Worm (Caenorhabditis elegans) whole organism, dauer: ENCODE results near the gene Y39A1A.17.

ENCODE experiments used
- unc-62 ChIP-seq: sonication (generic microtip); optimal IDR thresholded peaks from 2 replicates; lab custom pipeline; 2017; ENCODE audit warnings: missing biosample characterization, missing genetic modification reagents, missing genetic modification characterization

The Y39A1A.17 gene

DNA sequence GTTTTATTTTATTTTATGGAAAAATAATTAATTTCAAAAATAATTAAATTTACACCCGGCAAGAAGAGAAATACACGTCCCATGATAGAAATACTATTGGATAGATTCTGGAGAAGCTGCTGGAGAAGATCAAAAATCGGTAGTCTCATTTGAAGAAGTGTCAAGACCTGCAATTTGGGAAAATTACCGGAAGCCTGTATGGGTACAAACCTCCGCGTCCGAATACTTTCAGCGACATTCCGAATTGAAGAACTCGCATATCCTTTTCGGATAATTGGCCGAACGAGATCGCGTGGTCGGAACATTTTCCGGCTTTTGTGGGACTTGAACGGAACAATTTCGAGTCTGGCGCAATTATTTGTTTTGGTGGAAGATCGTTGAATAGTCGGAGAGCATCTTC, 17.6 kb upstream of the Y39A1A.17 start:
- no peak for TF ChIP-seq unc-62 (GFP tag; lab: Kevin White, UChicago)

ce11 chrIII:10707461-10707860, 16.5 kb upstream of the Y39A1A.17 start, which contains the start of gene mrpl-12:
Gene mrpl-12, plus strand, starts transcription at chrIII:10707761.
- TF ChIP-seq unc-62 (GFP tag; lab: Kevin White, UChicago), result no peak

DNA sequence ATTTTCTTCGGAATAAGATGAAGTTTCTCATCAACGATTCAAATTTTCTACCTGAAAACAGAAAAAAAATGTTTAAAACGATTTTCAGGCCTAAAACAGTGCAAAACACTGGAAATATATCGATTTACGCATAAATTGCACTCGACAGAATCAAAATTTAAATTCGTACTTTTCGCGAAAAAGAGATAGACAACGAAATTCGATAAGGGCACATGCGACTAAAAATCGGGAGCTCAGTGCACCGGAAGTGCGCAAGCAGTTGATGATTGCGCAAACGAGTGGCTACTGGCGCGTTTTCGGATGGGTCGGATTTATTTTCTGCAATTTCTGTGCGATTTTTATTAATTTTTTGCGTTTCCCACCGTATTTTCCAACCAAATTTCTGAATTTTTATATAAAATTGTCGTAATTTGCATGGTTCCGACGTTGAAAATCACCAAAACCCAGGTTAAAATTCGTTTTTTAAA, 16.1 kb upstream of the Y39A1A.17 start, which contains the start of the genes Y39A1A.21 and Y39A1A.22:
Y39A1A.21 (minus strand) TSS at position 51 of the 467 bp plus-strand sequence.
Y39A1A.22 (minus strand) TSS at position 57 of the 467 bp plus-strand sequence.
- no peak for TF ChIP-seq unc-62 (GFP tag; lab: Kevin White, UChicago)

DNA sequence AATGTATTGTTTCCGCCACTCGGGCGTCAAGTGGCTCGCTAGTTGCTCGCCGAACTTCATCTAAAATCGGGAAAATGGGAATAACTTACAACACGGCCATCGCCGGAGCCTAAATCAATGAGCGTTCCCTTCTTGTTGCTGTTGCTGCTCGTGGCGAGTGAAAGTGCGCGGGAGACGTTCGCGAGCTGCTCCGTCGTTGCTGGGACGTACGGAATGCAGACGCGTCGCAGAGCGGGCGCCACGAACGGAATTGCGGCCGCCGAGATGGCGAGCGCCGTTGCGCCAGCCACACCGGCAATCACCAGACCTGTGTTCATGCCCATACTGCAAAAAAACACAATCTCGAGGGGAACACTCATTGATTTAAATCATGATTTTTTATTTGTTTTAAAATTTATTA, 15.6 kb upstream of the Y39A1A.17 start:
- TF ChIP-seq unc-62 (GFP tag; lab: Kevin White, UChicago), result no peak

DNA sequence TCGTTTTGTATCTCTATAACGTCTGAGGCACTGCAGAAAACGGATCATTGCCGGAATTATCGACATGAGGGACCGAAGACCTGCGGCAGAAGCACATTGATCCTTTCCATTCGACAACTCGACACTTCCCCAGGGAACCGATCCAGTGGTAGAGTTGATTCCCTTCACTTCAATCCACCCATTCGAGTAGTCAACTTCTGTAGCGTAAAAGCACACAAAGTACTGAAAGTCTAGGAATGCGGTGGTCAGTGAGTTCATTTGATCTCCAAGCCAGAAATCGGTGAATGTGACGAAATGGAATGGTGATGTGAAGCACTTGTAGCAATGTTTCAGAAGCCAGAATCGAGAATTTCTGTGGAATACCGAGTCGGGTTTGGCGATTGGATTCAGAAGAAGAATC, 13.6 kb upstream of the Y39A1A.17 start:
- TF ChIP-seq unc-62 (GFP tag; lab: Kevin White, UChicago), result no peak

DNA sequence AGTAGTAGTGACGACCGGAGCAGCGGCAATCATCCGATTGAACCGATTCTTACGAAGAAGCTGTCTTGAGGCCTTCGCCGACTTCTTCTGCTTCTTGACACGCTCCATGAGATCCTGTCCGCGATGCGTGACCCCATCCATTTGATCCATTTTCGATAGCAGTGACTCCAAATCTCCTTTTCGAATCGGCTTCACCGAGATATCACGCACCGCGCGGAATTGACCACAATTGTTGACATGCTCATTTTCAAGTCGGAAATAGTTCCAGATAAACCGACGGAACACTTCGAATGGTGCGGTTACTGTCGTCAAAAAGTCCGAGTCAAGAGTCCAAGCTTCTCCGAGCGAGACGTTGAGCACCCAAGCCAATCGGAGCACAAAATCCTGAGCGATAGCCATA, 12.9 kb upstream of the Y39A1A.17 start:
- no peak for TF ChIP-seq unc-62 (GFP tag; lab: Kevin White, UChicago)

- TF ChIP-seq unc-62 (GFP tag; lab: Kevin White, UChicago), result no peak
These were observed 11.9 kb upstream of the Y39A1A.17 start for ce11 chrIII:10702805-10703204.

DNA sequence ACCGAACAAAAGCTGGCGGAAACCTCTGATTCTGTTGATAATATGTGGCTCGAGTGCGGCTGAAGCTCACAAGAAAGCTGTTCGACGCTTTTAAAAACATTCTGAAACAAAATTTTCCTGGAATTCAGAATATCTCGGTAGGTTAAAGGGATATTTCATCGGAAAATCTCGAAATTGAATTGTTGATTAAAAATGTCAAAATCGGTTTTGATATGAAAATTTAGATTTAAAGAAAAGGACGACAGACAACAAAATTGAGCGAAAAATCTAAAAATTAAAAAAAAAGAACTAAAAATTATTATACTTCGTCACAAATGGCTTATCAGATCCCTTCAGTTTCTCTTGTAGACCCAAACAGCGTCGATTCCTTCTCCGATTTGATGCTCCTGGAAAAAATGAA, 9.5 kb upstream of the Y39A1A.17 start, which contains the start of gene Y39A1A.20:
Y39A1A.20 (minus strand) TSS at position 101 of the 400 bp plus-strand sequence.
- no peak for TF ChIP-seq unc-62 (GFP tag; lab: Kevin White, UChicago)

- no peak for TF ChIP-seq unc-62 (GFP tag; lab: Kevin White, UChicago)
These were observed 3.4 kb upstream of the Y39A1A.17 start, which contains the start of the genes Y39A1A.18 and fmo-3 for ce11 chrIII:10694294-10694693. Gene Y39A1A.18, minus strand, starts transcription at chrIII:10694485. Gene fmo-3, plus strand, starts transcription at chrIII:10694681.

ce11 chrIII:10689057-10689456, 1.9 kb downstream of the Y39A1A.17 start, which contains the start of gene Y39A1A.31:
Gene Y39A1A.31, minus strand, starts transcription at chrIII:10689157.
- TF ChIP-seq unc-62 (GFP tag; lab: Kevin White, UChicago), result no peak

ce11 chrIII:10678971-10679370, 11.9 kb downstream of the Y39A1A.17 start, which contains the start of gene Y39A1A.16:
Gene Y39A1A.16, plus strand, starts transcription at chrIII:10679271.
- TF ChIP-seq unc-62 (GFP tag; lab: Kevin White, UChicago), result no peak

- TF ChIP-seq unc-62 (GFP tag; lab: Kevin White, UChicago), result no peak
These were observed 19.0 kb downstream of the Y39A1A.17 start for ce11 chrIII:10671894-10672293.

DNA sequence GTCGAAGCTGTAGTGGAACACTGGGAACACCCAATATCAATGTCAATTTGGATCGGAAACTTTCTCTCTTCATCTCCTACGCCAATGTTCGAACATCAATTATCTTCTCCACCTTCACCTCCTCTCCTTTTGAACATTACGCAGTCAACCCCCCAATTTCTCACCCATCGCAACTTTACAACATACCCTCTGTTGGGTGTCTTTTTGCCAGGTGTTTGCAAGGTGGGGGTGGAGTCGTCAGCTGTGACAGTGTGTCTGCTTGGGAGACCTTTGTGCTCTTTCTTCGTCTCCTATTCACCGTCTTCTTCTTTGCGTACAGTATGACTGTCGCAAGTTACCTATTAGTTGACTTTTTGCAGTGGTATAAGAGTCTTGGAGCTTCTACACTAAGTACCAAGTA, 24.3 kb downstream of the Y39A1A.17 start:
- TF ChIP-seq unc-62 (GFP tag; lab: Kevin White, UChicago), result no peak

- TF ChIP-seq unc-62 (GFP tag; lab: Kevin White, UChicago), result no peak
These were observed 29.6 kb downstream of the Y39A1A.17 start for ce11 chrIII:10661292-10661691.

DNA sequence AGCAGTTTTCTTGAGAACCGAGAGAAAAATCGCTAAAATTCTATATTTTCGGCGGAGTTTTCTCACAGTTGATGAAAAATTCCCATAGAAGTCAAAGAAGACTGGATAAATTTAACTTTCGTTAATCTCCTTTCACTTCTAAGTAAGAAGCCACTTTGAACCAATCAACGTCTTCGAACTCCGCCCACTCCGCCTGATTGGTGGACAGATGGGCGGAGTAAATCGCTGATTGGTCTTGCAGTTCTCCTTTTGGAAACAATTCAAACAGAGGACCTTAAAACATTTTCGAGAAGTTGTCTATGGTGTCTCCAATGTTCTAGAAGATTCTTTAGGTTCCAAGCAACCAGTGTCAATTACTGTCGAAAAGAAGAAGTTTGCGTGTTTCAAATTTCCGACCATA, 32.5 kb downstream of the Y39A1A.17 start:
- TF ChIP-seq unc-62 (GFP tag; lab: Kevin White, UChicago), result no peak

DNA sequence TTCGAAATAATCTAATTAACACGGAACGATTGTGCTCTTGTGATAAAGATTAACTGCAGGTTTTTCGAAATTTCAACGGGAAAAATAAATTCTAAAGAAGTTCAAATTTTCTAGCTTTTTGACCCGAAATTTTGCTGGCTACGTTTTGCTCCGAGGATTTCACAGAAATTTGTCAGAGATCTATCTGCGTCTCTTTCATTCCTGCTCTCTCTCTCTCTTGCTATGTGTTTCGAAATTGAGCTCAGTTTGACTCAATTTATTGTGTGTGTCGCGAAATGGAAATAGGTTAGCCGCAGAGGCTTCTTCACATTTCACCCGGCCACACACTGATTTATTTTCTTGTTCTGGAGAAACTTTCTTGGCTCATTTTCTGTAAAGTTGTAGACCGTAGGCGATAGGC, 33.3 kb downstream of the Y39A1A.17 start:
- TF ChIP-seq unc-62 (GFP tag; lab: Kevin White, UChicago), result no peak

DNA sequence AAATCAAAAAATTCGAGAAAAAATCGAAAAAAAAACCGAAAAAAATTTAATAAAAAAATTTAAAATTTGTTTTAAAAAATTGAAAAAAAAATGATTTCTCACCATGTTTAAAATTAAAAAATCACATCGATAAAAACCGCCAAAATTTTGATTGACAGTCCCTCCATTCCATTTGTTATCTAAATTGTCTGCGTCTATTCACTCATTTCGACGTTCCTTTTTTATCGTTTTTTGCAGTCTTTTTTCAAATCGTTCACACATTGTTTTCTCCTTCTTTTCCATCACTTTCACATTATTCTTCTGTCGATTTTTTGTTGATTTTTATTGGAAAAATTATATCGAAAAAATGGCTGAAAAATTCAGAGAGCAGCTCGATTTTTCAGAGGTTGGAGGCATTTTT, 34.9 kb downstream of the Y39A1A.17 start:
- TF ChIP-seq unc-62 (GFP tag; lab: Kevin White, UChicago), result no peak
